Worm (Caenorhabditis elegans) whole organism, early embryonic: ENCODE data around the gene T19C4.24.
"Not testable (repeated sequence)": the region's sequence is repeated elsewhere in the genome, so short reads cannot be mapped to it uniquely, and the experiment has no call there.

Experiments
- B0310.2 ChIP-seq: sonication (generic microtip); optimal IDR thresholded peaks from 2 replicates; lab custom pipeline; 2016; ENCODE audit warnings: mild to moderate bottlenecking, missing genetic modification characterization, missing compliant biosample characterization
- F13C5.2 ChIP-seq: sonication (generic microtip); optimal IDR thresholded peaks from 2 replicates; lab custom pipeline; 2017; ENCODE audit warnings: mild to moderate bottlenecking, missing genetic modification characterization, inconsistent platforms, missing compliant biosample characterization
- aly-1 ChIP-seq: sonication (generic microtip); optimal IDR thresholded peaks from 2 replicates; lab custom pipeline; 2016; ENCODE audit warnings: missing genetic modification characterization, missing compliant biosample characterization
- ama-1 ChIP-seq: fragments of 150-350 bp; optimal IDR thresholded peaks from 2 replicates; lab custom pipeline; 2014
- ceh-13 ChIP-seq: fragments of 200-800 bp; sonication (Bioruptor generic); optimal IDR thresholded peaks from 2 replicates; lab custom pipeline; 2018; ENCODE audit warnings: mild to moderate bottlenecking, missing genetic modification characterization, missing compliant biosample characterization
- ceh-36 ChIP-seq: sonication (generic microtip); optimal IDR thresholded peaks from 2 replicates; lab custom pipeline; 2016; ENCODE audit warnings: missing genetic modification characterization, inconsistent platforms, missing compliant biosample characterization
- ets-7 ChIP-seq: sonication (generic microtip); optimal IDR thresholded peaks from 2 replicates; lab custom pipeline; 2016; ENCODE audit warnings: missing genotype, missing genetic modification characterization, missing compliant biosample characterization
- flt-1 ChIP-seq: fragments of 200-800 bp; sonication (Bioruptor generic); IDR thresholded peaks from 2 replicates; pipeline ENCODE4 v1.3.6; 2022; ENCODE audit warnings: missing genetic modification characterization, missing compliant biosample characterization
- hmbx-1 ChIP-seq: sonication (generic microtip); optimal IDR thresholded peaks from 2 replicates; lab custom pipeline; 2016; ENCODE audit warnings: mild to moderate bottlenecking, missing genetic modification characterization, missing compliant biosample characterization
- hmg-4 ChIP-seq: fragments of 200-800 bp; sonication (Bioruptor generic); optimal IDR thresholded peaks from 2 replicates; lab custom pipeline; 2018; ENCODE audit warnings: mild to moderate bottlenecking, missing genetic modification characterization, missing compliant biosample characterization
- hnd-1 ChIP-seq: sonication (generic microtip); optimal IDR thresholded peaks from 2 replicates; lab custom pipeline; 2016; ENCODE audit warnings: missing genetic modification characterization, missing compliant biosample characterization
- pes-1 ChIP-seq: fragments of 200-800 bp; sonication (Bioruptor generic); IDR thresholded peaks from 2 replicates; pipeline ENCODE4 v1.3.6; 2022; ENCODE audit warnings: missing genetic modification reagents, missing genetic modification characterization, missing compliant biosample characterization
- scrt-1 ChIP-seq: fragments of 200-800 bp; sonication (Bioruptor generic); IDR thresholded peaks from 2 replicates; pipeline ENCODE4 v1.3.6; 2022; ENCODE audit warnings: missing genetic modification characterization, missing compliant biosample characterization
- sea-1 ChIP-seq: fragments of 200-800 bp; sonication (Bioruptor generic); conservative IDR thresholded peaks from 2 replicates; pipeline ENCODE4 v1.3.6; 2022; ENCODE audit warnings: missing genetic modification characterization, missing compliant biosample characterization
- tbx-11 ChIP-seq: fragments of 200-800 bp; sonication (Bioruptor generic); IDR thresholded peaks from 2 replicates; pipeline ENCODE4 v1.3.6; 2022; ENCODE audit warnings: missing genetic modification characterization, missing compliant biosample characterization
- tbx-37 ChIP-seq: fragments of 200-800 bp; sonication (Bioruptor generic); conservative IDR thresholded peaks from 2 replicates; pipeline ENCODE4 v1.3.6; 2022; ENCODE audit warnings: missing genetic modification reagents, missing genetic modification characterization, missing compliant biosample characterization
- tra-4 ChIP-seq: sonication (generic microtip); optimal IDR thresholded peaks from 2 replicates; lab custom pipeline; 2017; ENCODE audit warnings: missing genetic modification characterization, missing compliant biosample characterization

T19C4.24 gene

ce11 chrV:11122466-11122865 lies 24.3 kb downstream of the T19C4.24 start, which contains the start of gene mboa-2:
Gene mboa-2 (minus strand): TSS chrV:11122493.
- no peak for TF ChIP-seq sea-1
- no peak for TF ChIP-seq tbx-11 (GFP tag; lab: Robert Waterston, UW)
- TF ChIP-seq ceh-13 (GFP tag; lab: Kevin White, UChicago): no peak
- TF ChIP-seq pes-1 (GFP tag; lab: Robert Waterston, UW): no peak
- TF ChIP-seq F13C5.2 (tag; lab: Kevin White, UChicago): no peak
- no peak for TF ChIP-seq ceh-36
- no peak for TF ChIP-seq hnd-1 (tag; lab: Kevin White, UChicago)
- no peak for TF ChIP-seq tra-4
- TF ChIP-seq hmg-4: no peak
- TF ChIP-seq B0310.2 (tag; lab: Kevin White, UChicago): no peak
- TF ChIP-seq ama-1 (lab: Kevin White, UChicago): no peak
- TF ChIP-seq flt-1 (GFP tag; lab: Robert Waterston, UW): no peak
- no peak for TF ChIP-seq hmbx-1 (tag; lab: Kevin White, UChicago)
- TF ChIP-seq aly-1: no peak

ce11 chrV:11121247-11121646 lies 25.6 kb downstream of the T19C4.24 start:
- TF ChIP-seq ceh-13 (GFP tag; lab: Kevin White, UChicago) (no peak), hnd-1 (tag; lab: Kevin White, UChicago) (no peak), tbx-37 (GFP tag; lab: Robert Waterston, UW) (no peak)

ce11 chrV:11119294-11119755 lies 27.5 kb downstream of the T19C4.24 start, which contains the start of gene scb-1:
Gene scb-1 (minus strand): TSS chrV:11119705.
- TF ChIP-seq hmbx-1 (tag; lab: Kevin White, UChicago) (no peak), ceh-36 (no peak), pes-1 (GFP tag; lab: Robert Waterston, UW) (no peak), B0310.2 (tag; lab: Kevin White, UChicago) (no peak), ama-1 (lab: Kevin White, UChicago) (no peak), aly-1 (no peak), hnd-1 (tag; lab: Kevin White, UChicago) (no peak), ceh-13 (GFP tag; lab: Kevin White, UChicago) (no peak), tbx-37 (GFP tag; lab: Robert Waterston, UW) (no peak), ets-7 (tag; lab: Kevin White, UChicago) (no peak)

- TF ChIP-seq ceh-13 (GFP tag; lab: Kevin White, UChicago) (no peak), scrt-1 (GFP tag; lab: Robert Waterston, UW) (no peak), F13C5.2 (tag; lab: Kevin White, UChicago) (no peak)
Measured at ce11 chrV:11118179-11118725, 28.6 kb downstream of the T19C4.24 start.

ce11 chrV:11113607-11114006 lies 33.2 kb downstream of the T19C4.24 start, which contains the start of gene math-33:
Gene math-33 (plus strand): TSS chrV:11113907.
- TF ChIP-seq tbx-11 (GFP tag; lab: Robert Waterston, UW) (no peak), B0310.2 (tag; lab: Kevin White, UChicago) (no peak), hmg-4 (no peak), ets-7 (tag; lab: Kevin White, UChicago) (no peak), hmbx-1 (tag; lab: Kevin White, UChicago) (no peak), hnd-1 (tag; lab: Kevin White, UChicago) (no peak), flt-1 (GFP tag; lab: Robert Waterston, UW) (no peak), aly-1 (no peak), scrt-1 (GFP tag; lab: Robert Waterston, UW) (no peak), tbx-37 (GFP tag; lab: Robert Waterston, UW) (no peak), F13C5.2 (tag; lab: Kevin White, UChicago) (no peak), sea-1 (no peak)

- TF ChIP-seq ama-1 (lab: Kevin White, UChicago) (no peak), ceh-36 (peak; percentile 51), tbx-37 (GFP tag; lab: Robert Waterston, UW) (peak; percentile 61; the same call in 1 of the 2 replicates), hmbx-1 (tag; lab: Kevin White, UChicago) (peak; percentile 48), hnd-1 (tag; lab: Kevin White, UChicago) (peak; percentile 55), pes-1 (GFP tag; lab: Robert Waterston, UW) (no peak), B0310.2 (tag; lab: Kevin White, UChicago) (no peak), ceh-13 (GFP tag; lab: Kevin White, UChicago) (peak; percentile 60), tra-4 (peak; percentile 62), F13C5.2 (tag; lab: Kevin White, UChicago) (peak; percentile 91), aly-1 (peak; percentile 76), hmg-4 (peak; percentile 56), ets-7 (tag; lab: Kevin White, UChicago) (peak; percentile 53), scrt-1 (GFP tag; lab: Robert Waterston, UW) (peak; percentile 51; the same call in 1 of the 2 replicates), tbx-11 (GFP tag; lab: Robert Waterston, UW) (peak; percentile 74; the same call in 1 of the 2 replicates), sea-1 (peak; percentile 70; the same call in 1 of the 2 replicates), flt-1 (GFP tag; lab: Robert Waterston, UW) (peak; percentile 49; the same call in 1 of the 2 replicates)
Measured at ce11 chrV:11113041-11113574, 33.7 kb downstream of the T19C4.24 start, which contains the start of gene erfa-3. Gene erfa-3 (minus strand): TSS chrV:11113091.

ce11 chrV:11109647-11110046 lies 37.2 kb downstream of the T19C4.24 start, which contains the start of gene Y42A5A.5:
Gene Y42A5A.5 (minus strand): TSS chrV:11109747.
- TF ChIP-seq tbx-11 (GFP tag; lab: Robert Waterston, UW); scrt-1 (GFP tag; lab: Robert Waterston, UW); ceh-36: not testable (repeated sequence)
